Fruit fly (Drosophila melanogaster) whole organism, embryonic: Measurements from ENCODE around the gene Tim17a2.

Experiments
- ATbp ChIP-seq: fragments of 200-800 bp; sonication (Bioruptor generic); optimal IDR thresholded peaks from 2 replicates; lab custom pipeline; 2017; ENCODE audit warnings: missing biosample characterization, mild to moderate bottlenecking, missing genetic modification characterization, missing genetic modification reagents
- Abd-B ChIP-seq: fragments of 200-800 bp; sonication (Bioruptor generic); optimal IDR thresholded peaks from 2 replicates; lab custom pipeline; 2018; ENCODE audit warnings: missing biosample characterization, mild to moderate bottlenecking, missing genetic modification characterization, moderate library complexity
- B-H1 ChIP-seq: fragments of 200-800 bp; sonication (Bioruptor generic); IDR thresholded peaks from 3 replicates; pipeline ENCODE4 v1.3.6; 2022; ENCODE audit warnings: missing biosample characterization, missing genetic modification characterization
- C15 ChIP-seq: fragments of 200-800 bp; sonication (Bioruptor generic); IDR thresholded peaks from 3 replicates; pipeline ENCODE4 v1.3.6; 2022; ENCODE audit warnings: missing biosample characterization, missing genetic modification characterization
- CG10431 ChIP-seq: fragments of 200-800 bp; sonication (Bioruptor generic); optimal IDR thresholded peaks from 3 replicates; lab custom pipeline; 2018; ENCODE audit warnings: missing biosample characterization, mild to moderate bottlenecking, missing genetic modification characterization
- CG12391 ChIP-seq: fragments of 200-800 bp; sonication (Bioruptor generic); optimal IDR thresholded peaks from 3 replicates; lab custom pipeline; 2018; ENCODE audit warnings: missing biosample characterization, mild to moderate bottlenecking, missing genetic modification characterization, moderate library complexity
- CG13624 ChIP-seq: fragments of 200-800 bp; sonication (Bioruptor generic); optimal IDR thresholded peaks from 2 replicates; lab custom pipeline; 2016; ENCODE audit warnings: missing biosample characterization, missing genetic modification characterization
- CG1603 ChIP-seq: fragments of 200-800 bp; sonication (Bioruptor generic); optimal IDR thresholded peaks from 2 replicates; lab custom pipeline; 2019; ENCODE audit warnings: missing biosample characterization, mild to moderate bottlenecking, missing genetic modification characterization, moderate library complexity
- CG17186 ChIP-seq: fragments of 200-800 bp; sonication (Bioruptor generic); optimal IDR thresholded peaks from 3 replicates; lab custom pipeline; 2017; ENCODE audit warnings: missing biosample characterization, missing genetic modification reagents, missing genetic modification characterization
- CG2120 ChIP-seq: fragments of 200-800 bp; sonication (Bioruptor generic); optimal IDR thresholded peaks from 3 replicates; lab custom pipeline; 2016; ENCODE audit warnings: missing biosample characterization, missing genetic modification characterization
- CG2889 ChIP-seq: fragments of 200-800 bp; sonication (Bioruptor generic); IDR thresholded peaks from 3 replicates; pipeline ENCODE4 v1.3.6; 2022; ENCODE audit warnings: missing biosample characterization, missing genetic modification characterization
- CG30020 ChIP-seq: fragments of 200-800 bp; optimal IDR thresholded peaks from 2 replicates; lab custom pipeline; 2019; ENCODE audit warnings: missing biosample characterization, mild to moderate bottlenecking, missing genetic modification characterization, moderate library complexity
- CG3163 ChIP-seq: fragments of 200-800 bp; sonication (Bioruptor generic); optimal IDR thresholded peaks from 3 replicates; lab custom pipeline; 2016; ENCODE audit warnings: missing biosample characterization, missing genetic modification characterization
- CG34224 ChIP-seq: fragments of 200-800 bp; sonication (Bioruptor generic); IDR thresholded peaks from 3 replicates; pipeline ENCODE4 v1.3.6; 2022; ENCODE audit warnings: missing biosample characterization, missing genetic modification characterization; ENCODE audit not compliant: partially characterized antibody
- CG34422 ChIP-seq: fragments of 200-800 bp; sonication (Bioruptor generic); IDR thresholded peaks from 3 replicates; pipeline ENCODE4 v1.3.6; 2022; ENCODE audit warnings: missing biosample characterization, missing genetic modification characterization
- CG43689 ChIP-seq: fragments of 200-800 bp; sonication (Bioruptor generic); IDR thresholded peaks from 2 replicates; pipeline ENCODE4 v1.3.6; 2022; ENCODE audit warnings: missing biosample characterization, missing genetic modification characterization
- CG4424 ChIP-seq: fragments of 200-800 bp; sonication (Bioruptor generic); optimal IDR thresholded peaks from 3 replicates; lab custom pipeline; 2016; ENCODE audit warnings: missing biosample characterization, missing genetic modification characterization
- CG6272 ChIP-seq: fragments of 200-800 bp; sonication (Bioruptor generic); IDR thresholded peaks from 2 replicates; pipeline ENCODE4 v1.3.6; 2022; ENCODE audit warnings: missing biosample characterization, missing genetic modification characterization
- CG7357 ChIP-seq: fragments of 200-800 bp; sonication (Bioruptor generic); IDR thresholded peaks from 3 replicates; pipeline ENCODE4 v1.3.6; 2022; ENCODE audit warnings: missing biosample characterization, missing genetic modification characterization
- CG7928 ChIP-seq: fragments of 200-800 bp; sonication (Bioruptor generic); optimal IDR thresholded peaks from 2 replicates; lab custom pipeline; 2017; ENCODE audit warnings: missing biosample characterization, mild to moderate bottlenecking, missing genetic modification characterization
- CG8478 ChIP-seq: fragments of >200 bp; optimal IDR thresholded peaks from 2 replicates; lab custom pipeline; 2018
- CG9817 ChIP-seq: fragments of 200-800 bp; sonication (Bioruptor generic); optimal IDR thresholded peaks from 2 replicates; lab custom pipeline; 2018; ENCODE audit warnings: missing biosample characterization, mild to moderate bottlenecking, missing genetic modification characterization, moderate library complexity
- CTCF ChIP-seq: fragments of 200-800 bp; sonication (Bioruptor generic); optimal IDR thresholded peaks from 2 replicates; lab custom pipeline; 2017; ENCODE audit warnings: missing biosample characterization, mild to moderate bottlenecking, missing genetic modification characterization, moderate library complexity
- Chrac-16 ChIP-seq: fragments of 200-800 bp; sonication (Bioruptor generic); optimal IDR thresholded peaks from 3 replicates; lab custom pipeline; 2016; ENCODE audit warnings: missing biosample characterization, missing genetic modification characterization
- Dbx ChIP-seq: fragments of 200-800 bp; sonication (Bioruptor generic); IDR thresholded peaks from 3 replicates; pipeline ENCODE4 v1.3.6; 2022; ENCODE audit warnings: missing biosample characterization, missing genetic modification characterization
- Dll ChIP-seq: fragments of 200-800 bp; sonication (Bioruptor generic); IDR thresholded peaks from 4 replicates; pipeline ENCODE4 v1.3.6; 2022; ENCODE audit warnings: missing biosample characterization, missing genetic modification characterization; ENCODE audit not compliant: partially characterized antibody
- GATAe ChIP-seq: fragments of 200-800 bp; sonication (Bioruptor generic); conservative IDR thresholded peaks from 2 replicates; pipeline ENCODE4 v1.3.6; 2022; ENCODE audit warnings: missing biosample characterization, missing genetic modification characterization
- Hand ChIP-seq: fragments of 200-800 bp; sonication (Bioruptor generic); optimal IDR thresholded peaks from 2 replicates; lab custom pipeline; 2017; ENCODE audit warnings: mild to moderate bottlenecking, missing biosample characterization, missing genetic modification reagents, missing genetic modification characterization
- Hr51 ChIP-seq, 2 experiments: fragments of 200-800 bp; sonication (Bioruptor generic); optimal IDR thresholded peaks; 2 replicates in 1 of 2; 3 replicates in 1 of 2; lab custom pipeline; 2016 to 2018; ENCODE audit warnings: missing biosample characterization in 2 of 2, missing genetic modification characterization in 2 of 2, mild to moderate bottlenecking in 1 of 2, moderate library complexity in 1 of 2
- Lhr ChIP-seq: fragments of 200-800 bp; sonication (Bioruptor generic); optimal IDR thresholded peaks from 3 replicates; lab custom pipeline; 2017; ENCODE audit warnings: mild to moderate bottlenecking, missing biosample characterization, missing genetic modification reagents, missing genetic modification characterization
- MTF-1 ChIP-seq: fragments of 200-800 bp; sonication (Bioruptor generic); optimal IDR thresholded peaks from 2 replicates; lab custom pipeline; 2018; ENCODE audit warnings: missing biosample characterization, mild to moderate bottlenecking, missing genetic modification characterization, borderline replicate concordance
- Meics ChIP-seq: fragments of 200-800 bp; sonication (Bioruptor generic); optimal IDR thresholded peaks from 2 replicates; lab custom pipeline; 2017; ENCODE audit warnings: missing biosample characterization, mild to moderate bottlenecking, missing genetic modification characterization
- Myb ChIP-seq: fragments of 200-800 bp; sonication (Bioruptor generic); optimal IDR thresholded peaks from 2 replicates; lab custom pipeline; 2016; ENCODE audit warnings: missing biosample characterization, missing genetic modification characterization
- Opbp ChIP-seq: fragments of 200-800 bp; sonication (Bioruptor generic); IDR thresholded peaks from 3 replicates; pipeline ENCODE4 v1.3.6; 2022; ENCODE audit warnings: missing biosample characterization, missing genetic modification characterization; ENCODE audit not compliant: partially characterized antibody
- Stat92E ChIP-seq, 3 experiments: fragments of >200 bp in 2 of 3; fragments of 200-800 bp in 1 of 3; sonication (Bioruptor generic) in 1 of 3; optimal IDR thresholded peaks; 2 replicates each; lab custom pipeline; 2017 to 2019; ENCODE audit warnings: missing biosample characterization in 3 of 3, missing genetic modification characterization in 3 of 3, mild to moderate bottlenecking in 1 of 3, moderate library complexity in 1 of 3
- ara ChIP-seq: fragments of 200-800 bp; sonication (Bioruptor generic); IDR thresholded peaks from 2 replicates; pipeline ENCODE4 v1.3.6; 2022; ENCODE audit warnings: missing biosample characterization, missing genetic modification characterization
- bbx ChIP-seq: fragments of 200-800 bp; sonication (Bioruptor generic); IDR thresholded peaks from 2 replicates; pipeline ENCODE4 v1.3.6; 2022; ENCODE audit warnings: missing biosample characterization, missing genetic modification characterization; ENCODE audit not compliant: partially characterized antibody
- cg ChIP-seq: fragments of 200-800 bp; sonication (Bioruptor generic); optimal IDR thresholded peaks from 3 replicates; lab custom pipeline; 2019; ENCODE audit warnings: missing biosample characterization, mild to moderate bottlenecking, missing genetic modification characterization, moderate library complexity
- chif ChIP-seq, 2 experiments: fragments of 200-800 bp; sonication (Bioruptor generic); optimal IDR thresholded peaks; 3 replicates each; lab custom pipeline; 2016; ENCODE audit warnings: missing biosample characterization in 2 of 2, missing genetic modification characterization in 2 of 2
- dati ChIP-seq: fragments of 200-800 bp; sonication (Bioruptor generic); IDR thresholded peaks from 2 replicates; pipeline ENCODE4 v1.3.6; 2022; ENCODE audit warnings: missing biosample characterization, missing genetic modification characterization
- dmrt99B ChIP-seq: fragments of 200-800 bp; sonication (Bioruptor generic); optimal IDR thresholded peaks from 2 replicates; lab custom pipeline; 2018; ENCODE audit warnings: missing biosample characterization, mild to moderate bottlenecking, missing genetic modification characterization, moderate library complexity
- fd102C ChIP-seq: fragments of 200-800 bp; sonication (Bioruptor generic); optimal IDR thresholded peaks from 2 replicates; lab custom pipeline; 2018; ENCODE audit warnings: missing biosample characterization, mild to moderate bottlenecking, missing genetic modification characterization, moderate library complexity
- hb ChIP-seq: fragments of 200-800 bp; sonication (Bioruptor generic); IDR thresholded peaks from 3 replicates; pipeline ENCODE4 v1.3.6; 2022; ENCODE audit warnings: missing biosample characterization, missing genetic modification characterization; ENCODE audit not compliant: partially characterized antibody
- insv ChIP-seq, 2 experiments: fragments of 200-800 bp; sonication (Bioruptor generic); optimal IDR thresholded peaks; 3 replicates each; lab custom pipeline; 2016 to 2018; ENCODE audit warnings: missing biosample characterization in 2 of 2, missing genetic modification characterization in 2 of 2
- mld ChIP-seq: fragments of 200-800 bp; sonication (Bioruptor generic); IDR thresholded peaks from 3 replicates; pipeline ENCODE4 v1.3.6; 2022; ENCODE audit warnings: missing biosample characterization, missing genetic modification characterization; ENCODE audit not compliant: partially characterized antibody
- rib ChIP-seq: fragments of 200-800 bp; sonication (Bioruptor generic); IDR thresholded peaks from 2 replicates; pipeline ENCODE4 v1.3.6; 2022; ENCODE audit warnings: missing biosample characterization, missing genetic modification characterization
- so ChIP-seq: fragments of 200-800 bp; sonication (Bioruptor generic); IDR thresholded peaks from 3 replicates; pipeline ENCODE4 v1.3.6; 2022; ENCODE audit warnings: missing biosample characterization, missing genetic modification characterization
- trem ChIP-seq: fragments of 200-800 bp; optimal IDR thresholded peaks from 3 replicates; lab custom pipeline; 2019; ENCODE audit warnings: missing biosample characterization, mild to moderate bottlenecking, missing genetic modification characterization, moderate library complexity
- trh ChIP-seq: fragments of 200-800 bp; sonication (Bioruptor generic); optimal IDR thresholded peaks from 2 replicates; lab custom pipeline; 2016; ENCODE audit warnings: missing biosample characterization, missing genetic modification characterization
- vvl ChIP-seq: fragments of 200-800 bp; sonication (Bioruptor generic); IDR thresholded peaks from 2 replicates; pipeline ENCODE4 v1.3.6; 2022; ENCODE audit warnings: missing biosample characterization, missing genetic modification characterization

Tim17a2 gene

DNA sequence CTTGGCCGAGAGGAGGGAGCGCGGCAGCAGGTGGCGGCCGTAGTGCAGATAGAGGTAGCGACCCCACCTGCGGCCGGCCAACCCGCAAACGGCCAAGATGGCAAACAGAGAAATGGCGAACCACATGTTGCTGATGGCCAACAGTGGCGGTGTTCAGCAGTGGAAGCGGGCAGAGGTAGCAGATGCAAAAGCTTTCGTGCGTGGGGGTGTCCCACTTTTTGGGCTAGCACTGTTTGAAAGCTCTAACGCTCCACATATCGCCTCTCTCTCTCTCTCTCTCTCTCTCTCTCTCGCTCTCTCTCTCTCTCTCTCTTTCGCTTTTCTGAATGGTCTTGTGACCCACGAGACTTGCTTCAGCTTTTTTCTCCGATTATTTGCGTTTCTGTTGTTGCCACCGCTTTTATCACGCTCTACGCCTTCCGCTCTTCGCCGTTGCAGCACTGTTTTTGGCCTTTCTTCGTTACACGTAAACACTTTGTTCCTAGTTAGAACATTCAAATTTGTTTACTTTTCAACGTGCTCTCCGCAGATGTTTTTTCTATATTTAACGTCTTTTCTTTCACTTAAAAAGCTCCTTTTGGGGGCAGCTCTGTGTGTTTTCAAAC is 20.4 kb upstream of the Tim17a2 start (continued):
- no peak for TF ChIP-seq CG4424 (GFP tag; lab: Kevin White, UChicago)
- TF ChIP-seq CG13624 (GFP tag; lab: Kevin White, UChicago), result no peak
- TF ChIP-seq trh, result no peak
- TF ChIP-seq dati, result no peak
- no peak for TF ChIP-seq CG12391 (tag; lab: Kevin White, UChicago)
- TF ChIP-seq CG7928, result no peak
- TF ChIP-seq CG8478 (lab: Kevin White, UChicago), result peak; percentile 74
- TF ChIP-seq Chrac-16, result no peak
- TF ChIP-seq CG9817 (tag; lab: Kevin White, UChicago), result no peak
- TF ChIP-seq Hr51 (GFP tag; optimal IDR thresholded peaks at IDR 0.05; lab: Kevin White, UChicago), result no peak
- peak; percentile 81 for TF ChIP-seq Dbx
- peak; percentile 33; the same call in 1 of the 3 replicates for TF ChIP-seq so (GFP tag; lab: Robert Waterston, UW)
- TF ChIP-seq GATAe (GFP tag; lab: Robert Waterston, UW), result no peak
- TF ChIP-seq CG2120 (GFP tag; lab: Kevin White, UChicago), result peak; percentile 47
- peak; percentile 49; the same call in 1 of the 2 replicates for TF ChIP-seq bbx (GFP tag; lab: Robert Waterston, UW)
- no peak for TF ChIP-seq CTCF (GFP tag; lab: Kevin White, UChicago)
- TF ChIP-seq CG17186 (GFP tag; lab: Kevin White, UChicago), result no peak
- TF ChIP-seq Myb, result no peak
- TF ChIP-seq Meics, result no peak
- peak; percentile 40; the same call in 1 of the 2 replicates for TF ChIP-seq ara
- TF ChIP-seq Hand (GFP tag; lab: Kevin White, UChicago), result no peak
- no peak for TF ChIP-seq CG1603 (tag; lab: Kevin White, UChicago)
- TF ChIP-seq CG6272, result peak; percentile 46
- TF ChIP-seq ATbp (GFP tag; lab: Kevin White, UChicago), result no peak
- TF ChIP-seq CG10431 (GFP tag; lab: Kevin White, UChicago), result no peak
- no peak for TF ChIP-seq CG30020 (tag; lab: Kevin White, UChicago)
- TF ChIP-seq Opbp, result 0 out of 3 replicates have a peak, but pooled peaks have one; percentile 35
- peak; percentile 82 for TF ChIP-seq rib (GFP tag; lab: Robert Waterston, UW)
- TF ChIP-seq Lhr, result no peak
- TF ChIP-seq CG34224 (GFP tag; lab: Robert Waterston, UW), result 0 out of 3 replicates have a peak, but pooled peaks have one; percentile 32
- peak; percentile 50 for TF ChIP-seq vvl
- 0 out of 4 replicates have a peak, but pooled peaks have one; percentile 31 for TF ChIP-seq Dll (GFP tag; lab: Robert Waterston, UW)
- no peak for TF ChIP-seq hb (GFP tag; lab: Robert Waterston, UW)
- TF ChIP-seq B-H1 (GFP tag; lab: Robert Waterston, UW), result no peak; the same call in 2 of the 3 replicates
- TF ChIP-seq mld (GFP tag; lab: Robert Waterston, UW), result 0 out of 3 replicates have a peak, but pooled peaks have one; percentile 44
- no peak for TF ChIP-seq trem (tag; lab: Kevin White, UChicago)
- TF ChIP-seq insv (GFP tag; optimal IDR thresholded peaks at IDR 0.05; lab: Kevin White, UChicago), result no peak
- no peak for TF ChIP-seq CG2889 (GFP tag; lab: Robert Waterston, UW)
- TF ChIP-seq Stat92E (GFP tag; optimal IDR thresholded peaks at IDR 0.05; lab: Kevin White, UChicago), result no peak
- no peak for TF ChIP-seq chif (GFP tag; optimal IDR thresholded peaks at IDR 0.05; lab: Kevin White, UChicago)
- TF ChIP-seq MTF-1, result no peak
- peak; percentile 50; the same call in 2 of the 3 replicates for TF ChIP-seq CG34422
- TF ChIP-seq cg, result no peak
- no peak for TF ChIP-seq CG3163 (GFP tag; lab: Kevin White, UChicago)
- no peak for TF ChIP-seq CG43689 (GFP tag; lab: Robert Waterston, UW)
- no peak for TF ChIP-seq CG7357 (GFP tag; lab: Robert Waterston, UW)
- TF ChIP-seq fd102C (GFP tag; lab: Kevin White, UChicago), result no peak
- TF ChIP-seq C15 (GFP tag; lab: Robert Waterston, UW), result no peak
- no peak for TF ChIP-seq dmrt99B (tag; lab: Kevin White, UChicago)
- TF ChIP-seq Abd-B (GFP tag; lab: Kevin White, UChicago), result no peak
